Worm (Caenorhabditis elegans) whole organism, young adult: ENCODE data around the gene D1086.9.

ENCODE experiments used
- B0336.3 ChIP-seq: fragments of 200-800 bp; sonication (Bioruptor generic); IDR thresholded peaks from 2 replicates; pipeline ENCODE4 v1.3.6; 2022; ENCODE audit warnings: missing genetic modification characterization, missing compliant biosample characterization
- C17E4.6 ChIP-seq: fragments of 200-800 bp; sonication (Bioruptor generic); IDR thresholded peaks from 2 replicates; pipeline ENCODE4 v1.3.6; 2022; ENCODE audit warnings: missing genetic modification reagents, missing genetic modification characterization, missing compliant biosample characterization
- F23B12.7 ChIP-seq: sonication (generic microtip); optimal IDR thresholded peaks from 2 replicates; lab custom pipeline; 2017; ENCODE audit warnings: missing genetic modification characterization, mild to moderate bottlenecking, missing compliant biosample characterization, antibody characterized with exemption, moderate library complexity; ENCODE audit not compliant: insufficient read depth
- F33H1.4 ChIP-seq: fragments of 200-800 bp; sonication (Bioruptor generic); IDR thresholded peaks from 2 replicates; pipeline ENCODE4 v1.3.6; 2022; ENCODE audit warnings: missing genetic modification reagents, missing genetic modification characterization, missing compliant biosample characterization
- F37B4.10 ChIP-seq: fragments of 200-800 bp; sonication (Bioruptor generic); IDR thresholded peaks from 2 replicates; pipeline ENCODE4 v1.3.6; 2022; ENCODE audit warnings: missing genetic modification characterization, missing compliant biosample characterization
- F57A8.1 ChIP-seq: fragments of 200-800 bp; sonication (Bioruptor generic); optimal IDR thresholded peaks from 2 replicates; lab custom pipeline; 2018; ENCODE audit warnings: mild to moderate bottlenecking, missing genetic modification characterization, moderate library complexity, missing compliant biosample characterization
- F57C9.4 ChIP-seq: sonication (generic microtip); optimal IDR thresholded peaks from 2 replicates; lab custom pipeline; 2017; ENCODE audit warnings: mild to moderate bottlenecking, missing genetic modification characterization, missing compliant biosample characterization
- Y56A3A.18 ChIP-seq: fragments of 200-800 bp; sonication (Bioruptor generic); IDR thresholded peaks from 2 replicates; pipeline ENCODE4 v1.3.6; 2022; ENCODE audit warnings: missing genetic modification reagents, missing genetic modification characterization, missing compliant biosample characterization
- Y67H2A.10 ChIP-seq: fragments of 200-800 bp; sonication (Bioruptor generic); conservative IDR thresholded peaks from 2 replicates; pipeline ENCODE4 v1.3.6; 2022; ENCODE audit warnings: missing genetic modification reagents, missing genetic modification characterization, missing compliant biosample characterization
- Y95B8A.8 ChIP-seq: fragments of 200-800 bp; sonication (Bioruptor generic); IDR thresholded peaks from 2 replicates; pipeline ENCODE4 v1.3.6; 2022; ENCODE audit warnings: missing genetic modification reagents, missing genetic modification characterization, missing compliant biosample characterization
- ZK185.1 ChIP-seq: sonication (generic microtip); optimal IDR thresholded peaks from 2 replicates; lab custom pipeline; 2016; ENCODE audit warnings: mild to moderate bottlenecking, missing genetic modification characterization, missing compliant biosample characterization; ENCODE audit not compliant: poor library complexity, severe bottlenecking
- ama-1 ChIP-seq, 3 experiments: fragments of 150-350 bp in 1 of 3; sonication (generic microtip) in 2 of 3; optimal IDR thresholded peaks; 2 replicates each; lab custom pipeline; 2014 to 2018; ENCODE audit warnings: missing biosample characterization in 2 of 3, missing genetic modification characterization in 2 of 3, missing genetic modification reagents in 2 of 3
- aptf-3 ChIP-seq: fragments of 200-800 bp; sonication (Bioruptor generic); IDR thresholded peaks from 2 replicates; pipeline ENCODE4 v1.3.6; 2022; ENCODE audit warnings: missing genetic modification characterization, missing compliant biosample characterization
- atf-7 ChIP-seq: sonication (generic microtip); optimal IDR thresholded peaks from 2 replicates; lab custom pipeline; 2017; ENCODE audit warnings: mild to moderate bottlenecking, missing genetic modification characterization, missing compliant biosample characterization
- bed-2 ChIP-seq: fragments of 200-800 bp; sonication (Bioruptor generic); IDR thresholded peaks from 2 replicates; pipeline ENCODE4 v1.3.6; 2022; ENCODE audit warnings: missing genetic modification reagents, missing genetic modification characterization, missing compliant biosample characterization
- cebp-2 ChIP-seq: fragments of 200-800 bp; sonication (Bioruptor generic); IDR thresholded peaks from 2 replicates; pipeline ENCODE4 v1.3.6; 2022; ENCODE audit warnings: missing genetic modification characterization, missing compliant biosample characterization
- ceh-79 ChIP-seq: sonication (generic microtip); optimal IDR thresholded peaks from 2 replicates; lab custom pipeline; 2017; ENCODE audit warnings: mild to moderate bottlenecking, missing genetic modification characterization, missing compliant biosample characterization
- die-1 ChIP-seq: sonication (generic microtip); optimal IDR thresholded peaks from 2 replicates; lab custom pipeline; 2016; ENCODE audit warnings: missing genotype, mild to moderate bottlenecking, missing genetic modification characterization, missing compliant biosample characterization
- dox-1 ChIP-seq: fragments of 200-800 bp; sonication (Bioruptor generic); IDR thresholded peaks from 2 replicates; pipeline ENCODE4 v1.3.6; 2022; ENCODE audit warnings: missing genetic modification reagents, missing genetic modification characterization, missing compliant biosample characterization
- dpl-1 ChIP-seq: fragments of 150-350 bp; optimal IDR thresholded peaks from 2 replicates; lab custom pipeline; 2014; ENCODE audit warnings: missing biosample characterization, missing genetic modification reagents, missing genetic modification characterization
- efl-1 ChIP-seq: fragments of 150-350 bp; optimal IDR thresholded peaks from 2 replicates; lab custom pipeline; 2014; ENCODE audit warnings: missing biosample characterization, missing genetic modification reagents, missing genetic modification characterization
- egl-18 ChIP-seq: fragments of 200-800 bp; sonication (Bioruptor generic); IDR thresholded peaks from 2 replicates; pipeline ENCODE4 v1.3.6; 2022; ENCODE audit warnings: missing genetic modification reagents, missing genetic modification characterization, missing compliant biosample characterization
- egrh-3 ChIP-seq: fragments of 200-800 bp; sonication (Bioruptor generic); IDR thresholded peaks from 2 replicates; pipeline ENCODE4 v1.3.6; 2022; ENCODE audit warnings: missing genetic modification reagents, missing genetic modification characterization, missing compliant biosample characterization
- ekl-4 ChIP-seq: fragments of 200-800 bp; sonication (Bioruptor generic); IDR thresholded peaks from 2 replicates; pipeline ENCODE4 v1.3.6; 2022; ENCODE audit warnings: missing genetic modification reagents, missing genetic modification characterization, missing compliant biosample characterization
- ets-4 ChIP-seq: fragments of 200-800 bp; sonication (Bioruptor generic); optimal IDR thresholded peaks from 2 replicates; lab custom pipeline; 2018; ENCODE audit warnings: mild to moderate bottlenecking, missing genetic modification characterization, missing compliant biosample characterization
- gei-17 ChIP-seq: fragments of 200-800 bp; sonication (Bioruptor generic); optimal IDR thresholded peaks from 2 replicates; lab custom pipeline; 2018; ENCODE audit warnings: mild to moderate bottlenecking, missing genetic modification characterization, missing compliant biosample characterization
- hlh-26 ChIP-seq: fragments of 200-800 bp; sonication (Bioruptor generic); conservative IDR thresholded peaks from 2 replicates; pipeline ENCODE4 v1.3.6; 2022; ENCODE audit warnings: missing genetic modification reagents, missing genetic modification characterization, missing compliant biosample characterization
- lag-1 ChIP-seq: fragments of 200-800 bp; sonication (Bioruptor generic); IDR thresholded peaks from 2 replicates; pipeline ENCODE4 v1.3.6; 2022; ENCODE audit warnings: missing genetic modification reagents, missing genetic modification characterization, missing compliant biosample characterization
- let-526 ChIP-seq: fragments of 200-800 bp; sonication (Bioruptor generic); IDR thresholded peaks from 2 replicates; pipeline ENCODE4 v1.3.6; 2022; ENCODE audit warnings: missing genetic modification reagents, missing genetic modification characterization, missing compliant biosample characterization
- lin-26 ChIP-seq: fragments of 200-800 bp; sonication (Bioruptor generic); IDR thresholded peaks from 2 replicates; pipeline ENCODE4 v1.3.6; 2022; ENCODE audit warnings: missing genetic modification reagents, missing genetic modification characterization, missing compliant biosample characterization
- madf-3 ChIP-seq: fragments of 200-800 bp; sonication (Bioruptor generic); IDR thresholded peaks from 2 replicates; pipeline ENCODE4 v1.3.6; 2022; ENCODE audit warnings: missing genetic modification reagents, missing genetic modification characterization, missing compliant biosample characterization
- madf-6 ChIP-seq: fragments of 200-800 bp; sonication (Bioruptor generic); IDR thresholded peaks from 2 replicates; pipeline ENCODE4 v1.3.6; 2022; ENCODE audit warnings: missing genetic modification reagents, missing genetic modification characterization, missing compliant biosample characterization
- madf-8 ChIP-seq: fragments of 200-800 bp; sonication (Bioruptor generic); conservative IDR thresholded peaks from 2 replicates; pipeline ENCODE4 v1.3.6; 2022; ENCODE audit warnings: missing genetic modification reagents, missing genetic modification characterization, missing compliant biosample characterization
- mcd-1 ChIP-seq: fragments of 200-800 bp; sonication (Bioruptor generic); IDR thresholded peaks from 2 replicates; pipeline ENCODE4 v1.3.6; 2022; ENCODE audit warnings: missing genetic modification reagents, missing genetic modification characterization, missing compliant biosample characterization
- mes-4 ChIP-seq: sonication (generic microtip); optimal IDR thresholded peaks from 2 replicates; lab custom pipeline; 2016; ENCODE audit warnings: missing genotype, missing genetic modification characterization, missing compliant biosample characterization
- nhr-27 ChIP-seq: fragments of 200-800 bp; sonication (Bioruptor generic); optimal IDR thresholded peaks from 2 replicates; lab custom pipeline; 2018; ENCODE audit warnings: mild to moderate bottlenecking, missing genetic modification characterization, moderate library complexity, missing compliant biosample characterization
- pbrm-1 ChIP-seq: fragments of 200-800 bp; sonication (Bioruptor generic); IDR thresholded peaks from 2 replicates; pipeline ENCODE4 v1.3.6; 2022; ENCODE audit warnings: missing genetic modification reagents, missing genetic modification characterization, missing compliant biosample characterization
- pha-4 ChIP-seq: fragments of 150-350 bp; sonication (generic microtip); optimal IDR thresholded peaks from 2 replicates; lab custom pipeline; 2014; ENCODE audit warnings: missing biosample characterization, missing genetic modification reagents, missing genetic modification characterization
- rcor-1 ChIP-seq: fragments of 200-800 bp; sonication (Bioruptor generic); IDR thresholded peaks from 2 replicates; pipeline ENCODE4 v1.3.6; 2022; ENCODE audit warnings: missing genetic modification reagents, missing genetic modification characterization, missing compliant biosample characterization
- rec-8 ChIP-seq, 2 experiments: sonication (generic microtip); optimal IDR thresholded peaks; 2 replicates each; lab custom pipeline; 2016; ENCODE audit warnings: mild to moderate bottlenecking in 2 of 2, missing genetic modification characterization in 2 of 2, missing genetic modification reagents in 2 of 2, missing genotype in 2 of 2, missing biosample characterization in 1 of 2, missing compliant biosample characterization in 1 of 2, moderate library complexity in 1 of 2
- repo-1 ChIP-seq: sonication (generic microtip); optimal IDR thresholded peaks from 2 replicates; lab custom pipeline; 2017; ENCODE audit warnings: mild to moderate bottlenecking, missing genetic modification characterization, missing compliant biosample characterization
- snpc-1.1 ChIP-seq: sonication (generic microtip); optimal IDR thresholded peaks from 2 replicates; lab custom pipeline; 2017; ENCODE audit warnings: missing genetic modification characterization, mild to moderate bottlenecking, missing compliant biosample characterization, antibody characterized with exemption, moderate library complexity, missing genotype, missing genetic modification reagents; ENCODE audit not compliant: insufficient read depth
- snpc-1.3 ChIP-seq: sonication (generic microtip); optimal IDR thresholded peaks from 2 replicates; lab custom pipeline; 2017; ENCODE audit warnings: missing genetic modification characterization, mild to moderate bottlenecking, missing compliant biosample characterization, antibody characterized with exemption, moderate library complexity, missing genotype, missing genetic modification reagents; ENCODE audit not compliant: insufficient read depth
- tbp1 ChIP-seq: fragments of 200-800 bp; sonication (Bioruptor generic); optimal IDR thresholded peaks from 2 replicates; lab custom pipeline; 2018; ENCODE audit warnings: mild to moderate bottlenecking, missing genetic modification characterization, missing compliant biosample characterization
- unc-130 ChIP-seq: sonication (generic microtip); optimal IDR thresholded peaks from 2 replicates; lab custom pipeline; 2016; ENCODE audit warnings: missing genetic modification reagents, missing genetic modification characterization, missing compliant biosample characterization
- xnd-1 ChIP-seq: sonication (generic microtip); optimal IDR thresholded peaks from 2 replicates; lab custom pipeline; 2016; ENCODE audit warnings: missing genotype, missing genetic modification reagents, missing genetic modification characterization, missing compliant biosample characterization
- ztf-26 ChIP-seq: sonication (generic microtip); optimal IDR thresholded peaks from 2 replicates; lab custom pipeline; 2017; ENCODE audit warnings: missing genetic modification characterization, missing compliant biosample characterization
- ztf-28 ChIP-seq: fragments of 200-800 bp; sonication (Bioruptor generic); IDR thresholded peaks from 2 replicates; pipeline ENCODE4 v1.3.6; 2022; ENCODE audit warnings: missing genetic modification reagents, missing genetic modification characterization, missing compliant biosample characterization

Gene D1086.9

ce11 chrV:14092403-14092802 lies 11.7 kb upstream of the D1086.9 start, which contains the start of gene D1086.3 (continued):
- no peak for TF ChIP-seq egrh-3
- peak; percentile 21 for TF ChIP-seq efl-1 (GFP tag; lab: Kevin White, UChicago)
- TF ChIP-seq ztf-26 (tag; lab: Kevin White, UChicago) = no peak
- TF ChIP-seq die-1 (tag; lab: Kevin White, UChicago) = no peak
- TF ChIP-seq snpc-1.3 (tag; lab: Kevin White, UChicago) = peak; percentile 93
- peak; percentile 26 for TF ChIP-seq F23B12.7 (tag; lab: Kevin White, UChicago)
- no peak for TF ChIP-seq cebp-2
- peak; percentile 73 for TF ChIP-seq B0336.3 (GFP tag; lab: Robert Waterston, UW)
- peak; percentile 49 for TF ChIP-seq xnd-1 (tag; lab: Kevin White, UChicago)
- TF ChIP-seq Y56A3A.18 (GFP tag; lab: Robert Waterston, UW) = no peak
- peak; percentile 75 for TF ChIP-seq madf-8 (GFP tag; lab: Robert Waterston, UW)
- TF ChIP-seq pha-4 (tag; lab: Kevin White, UChicago) = no peak
- 0 out of 2 replicates have a peak, but pooled peaks have one; percentile 32 for TF ChIP-seq Y95B8A.8
- peak; percentile 99 for TF ChIP-seq snpc-1.1 (tag; lab: Kevin White, UChicago)
- TF ChIP-seq pbrm-1 (GFP tag; lab: Robert Waterston, UW) = peak; percentile 95
- peak; percentile 73 for TF ChIP-seq ama-1 (optimal IDR thresholded peaks at IDR 0.05; lab: Kevin White, UChicago)
- no peak for TF ChIP-seq ama-1 (GFP tag; optimal IDR thresholded peaks at IDR 0.05; lab: Kevin White, UChicago)
- TF ChIP-seq ets-4 (GFP tag; lab: Kevin White, UChicago) = no peak
- TF ChIP-seq tbp1 (GFP tag; lab: Kevin White, UChicago) = peak; percentile 80
- no peak for TF ChIP-seq egl-18 (GFP tag; lab: Robert Waterston, UW)
- 0 out of 2 replicates have a peak, but pooled peaks have one; percentile 54 for TF ChIP-seq lin-26 (GFP tag; lab: Robert Waterston, UW)
- TF ChIP-seq ekl-4 (GFP tag; lab: Robert Waterston, UW) = peak; percentile 55
- TF ChIP-seq bed-2 = no peak
- TF ChIP-seq F57C9.4 (tag; lab: Kevin White, UChicago) = no peak
- TF ChIP-seq dox-1 (GFP tag; lab: Robert Waterston, UW) = no peak
- peak; percentile 58; the same call in 1 of the 2 replicates for TF ChIP-seq C17E4.6 (GFP tag; lab: Robert Waterston, UW)
- TF ChIP-seq repo-1 (tag; lab: Kevin White, UChicago) = peak; percentile 52
- TF ChIP-seq madf-6 (GFP tag; lab: Robert Waterston, UW) = peak; percentile 88
- no peak for TF ChIP-seq mes-4
- peak; percentile 62 for TF ChIP-seq rcor-1
- TF ChIP-seq let-526 (GFP tag; lab: Robert Waterston, UW) = no peak
- no peak for TF ChIP-seq ceh-79 (tag; lab: Kevin White, UChicago)
- no peak for TF ChIP-seq aptf-3 (GFP tag; lab: Robert Waterston, UW)
- TF ChIP-seq nhr-27 (tag; lab: Kevin White, UChicago) = no peak
- TF ChIP-seq ZK185.1 (tag; lab: Kevin White, UChicago) = no peak
- TF ChIP-seq Y67H2A.10 (GFP tag; lab: Robert Waterston, UW) = no peak
- TF ChIP-seq F33H1.4 (GFP tag; lab: Robert Waterston, UW) = peak; percentile 69
- TF ChIP-seq mcd-1 (GFP tag; lab: Robert Waterston, UW) = peak; percentile 67
- no peak for TF ChIP-seq dpl-1
- no peak for TF ChIP-seq F57A8.1 (GFP tag; lab: Kevin White, UChicago)
- TF ChIP-seq unc-130 (GFP tag; lab: Kevin White, UChicago) = peak; percentile 59
- TF ChIP-seq madf-3 = no peak; the same call in 1 of the 2 replicates
- no peak for TF ChIP-seq ztf-28 (GFP tag; lab: Robert Waterston, UW)
- TF ChIP-seq rec-8 (tag; optimal IDR thresholded peaks at IDR 0.05; lab: Kevin White, UChicago) = peak; percentile 16 to 38
- TF ChIP-seq gei-17 = no peak
- peak; percentile 46 for TF ChIP-seq atf-7 (tag; lab: Kevin White, UChicago)
- TF ChIP-seq lag-1 (GFP tag; lab: Robert Waterston, UW) = no peak
- TF ChIP-seq hlh-26 (GFP tag; lab: Robert Waterston, UW) = no peak
- TF ChIP-seq F37B4.10 = no peak
